Worm (Caenorhabditis elegans): ENCODE results near the gene F54G2.1.

The F54G2.1 gene

ce11 chrX:2688583-2689220 lies 24.5 kb upstream of the F54G2.1 start, which contains the start of gene T14G11.1 (continued):
- TF ChIP-seq nhr-77 (tag; optimal IDR thresholded peaks at IDR 0.05) (no peak), blmp-1 (tag; optimal IDR thresholded peaks at IDR 0.05; ENCODE audit: insufficient read depth) (no peak), zag-1 (tag; optimal IDR thresholded peaks at IDR 0.05) (peak; percentile 61), lin-11 (tag; optimal IDR thresholded peaks at IDR 0.05) (peak; percentile 59), Y55F3AM.14 (GFP tag; optimal IDR thresholded peaks at IDR 0.05) (no peak), mab-5 (tag; optimal IDR thresholded peaks at IDR 0.05) (peak; percentile 60), R02D3.7 (tag; optimal IDR thresholded peaks at IDR 0.05) (no peak), nhr-12 (tag; optimal IDR thresholded peaks at IDR 0.05) (no peak)

- TF ChIP-seq lsy-2 (tag; optimal IDR thresholded peaks at IDR 0.05) (peak; percentile 64 to 91), nhr-6 (tag; optimal IDR thresholded peaks at IDR 0.05) (no peak), F13H6.1 (tag; optimal IDR thresholded peaks at IDR 0.05) (peak; percentile 73), mbf-1 (tag; optimal IDR thresholded peaks at IDR 0.05) (no peak), dmd-4 (tag; optimal IDR thresholded peaks at IDR 0.05) (peak; percentile 57), zag-1 (tag; optimal IDR thresholded peaks at IDR 0.05) (peak; percentile 73), alr-1 (tag; optimal IDR thresholded peaks at IDR 0.05) (no peak), lin-11 (tag; optimal IDR thresholded peaks at IDR 0.05) (peak; percentile 60), lin-13 (GFP tag; optimal IDR thresholded peaks at IDR 0.05) (peak; percentile 76), skn-1 (tag; optimal IDR thresholded peaks at IDR 0.05) (peak; percentile 59), blmp-1 (tag; optimal IDR thresholded peaks at IDR 0.05; ENCODE audit: insufficient read depth) (no peak), snpc-4 (tag; optimal IDR thresholded peaks at IDR 0.05) (peak; percentile 65), sma-3 (GFP tag; optimal IDR thresholded peaks at IDR 0.05) (peak; percentile 56), mab-5 (tag; optimal IDR thresholded peaks at IDR 0.05) (peak; percentile 62), C34F6.9 (tag; optimal IDR thresholded peaks at IDR 0.05) (peak; percentile 90), unc-55 (GFP tag; optimal IDR thresholded peaks at IDR 0.05) (peak; percentile 92), fos-1 (tag; optimal IDR thresholded peaks at IDR 0.05) (peak; percentile 90), peb-1 (tag; optimal IDR thresholded peaks at IDR 0.05) (no peak), nhr-129 (tag; optimal IDR thresholded peaks at IDR 0.05) (peak; percentile 90), nhr-11 (tag; optimal IDR thresholded peaks at IDR 0.05) (no peak), elt-1 (tag; optimal IDR thresholded peaks at IDR 0.05) (no peak), crh-2 (tag; optimal IDR thresholded peaks at IDR 0.05) (peak; percentile 85), sem-4 (tag; optimal IDR thresholded peaks at IDR 0.05) (peak; percentile 54), ztf-4 (tag; optimal IDR thresholded peaks at IDR 0.05) (peak; percentile 76), sma-9 (GFP tag; optimal IDR thresholded peaks at IDR 0.05) (peak; percentile 63), sma-9 (tag; optimal IDR thresholded peaks at IDR 0.05) (no peak), nhr-237 (tag; optimal IDR thresholded peaks at IDR 0.05) (no peak), gmeb-1 (tag; optimal IDR thresholded peaks at IDR 0.05) (peak; percentile 68), nhr-25 (tag; optimal IDR thresholded peaks at IDR 0.05) (peak; percentile 65), nhr-21 (tag; optimal IDR thresholded peaks at IDR 0.05) (peak; percentile 29), ceh-16 (tag; optimal IDR thresholded peaks at IDR 0.05) (peak; percentile 32)
Observed at ce11 chrX:2687174-2687573, 23.0 kb upstream of the F54G2.1 start, which contains the start of gene immt-1. Gene immt-1 (minus strand): TSS chrX:2687184.

ce11 chrX:2684448-2684847 lies 20.3 kb upstream of the F54G2.1 start:
- TF ChIP-seq lin-39 (tag; optimal IDR thresholded peaks at IDR 0.05) = no peak
- no peak for TF ChIP-seq nhr-11 (tag; optimal IDR thresholded peaks at IDR 0.05)
- TF ChIP-seq F13H6.1 (tag; optimal IDR thresholded peaks at IDR 0.05) = no peak
- TF ChIP-seq fos-1 (tag; optimal IDR thresholded peaks at IDR 0.05) = no peak
- TF ChIP-seq gmeb-1 (tag; optimal IDR thresholded peaks at IDR 0.05) = no peak
- TF ChIP-seq ceh-82 (tag; optimal IDR thresholded peaks at IDR 0.05) = no peak
- no peak for TF ChIP-seq nhr-129 (tag; optimal IDR thresholded peaks at IDR 0.05)
- TF ChIP-seq egl-27 (tag; optimal IDR thresholded peaks at IDR 0.05) = no peak
- no peak for TF ChIP-seq ztf-4 (tag; optimal IDR thresholded peaks at IDR 0.05)
- TF ChIP-seq R02D3.7 (tag; optimal IDR thresholded peaks at IDR 0.05) = no peak
- no peak for TF ChIP-seq mdl-1 (tag; optimal IDR thresholded peaks at IDR 0.05)
- TF ChIP-seq sma-9 (GFP tag; optimal IDR thresholded peaks at IDR 0.05) = no peak
- TF ChIP-seq sma-9 (tag; optimal IDR thresholded peaks at IDR 0.05) = no peak
- no peak for TF ChIP-seq mab-5 (tag; optimal IDR thresholded peaks at IDR 0.05)
- TF ChIP-seq elt-3 (tag; optimal IDR thresholded peaks at IDR 0.05) = no peak
- no peak for TF ChIP-seq sma-3 (GFP tag; optimal IDR thresholded peaks at IDR 0.05)
- TF ChIP-seq zag-1 (tag; optimal IDR thresholded peaks at IDR 0.05) = no peak
- TF ChIP-seq ZK546.5 (tag; optimal IDR thresholded peaks at IDR 0.05) = no peak
- TF ChIP-seq nhr-23 (tag; optimal IDR thresholded peaks at IDR 0.05) = no peak

Measured in whole organism, L2 larva.